Worm (Caenorhabditis elegans): ENCODE measurements around the gene Y69A2AR.16.
A peak's percentile ranks its signal among the peaks of the same experiment; 100 is the strongest.

Gene Y69A2AR.16

DNA sequence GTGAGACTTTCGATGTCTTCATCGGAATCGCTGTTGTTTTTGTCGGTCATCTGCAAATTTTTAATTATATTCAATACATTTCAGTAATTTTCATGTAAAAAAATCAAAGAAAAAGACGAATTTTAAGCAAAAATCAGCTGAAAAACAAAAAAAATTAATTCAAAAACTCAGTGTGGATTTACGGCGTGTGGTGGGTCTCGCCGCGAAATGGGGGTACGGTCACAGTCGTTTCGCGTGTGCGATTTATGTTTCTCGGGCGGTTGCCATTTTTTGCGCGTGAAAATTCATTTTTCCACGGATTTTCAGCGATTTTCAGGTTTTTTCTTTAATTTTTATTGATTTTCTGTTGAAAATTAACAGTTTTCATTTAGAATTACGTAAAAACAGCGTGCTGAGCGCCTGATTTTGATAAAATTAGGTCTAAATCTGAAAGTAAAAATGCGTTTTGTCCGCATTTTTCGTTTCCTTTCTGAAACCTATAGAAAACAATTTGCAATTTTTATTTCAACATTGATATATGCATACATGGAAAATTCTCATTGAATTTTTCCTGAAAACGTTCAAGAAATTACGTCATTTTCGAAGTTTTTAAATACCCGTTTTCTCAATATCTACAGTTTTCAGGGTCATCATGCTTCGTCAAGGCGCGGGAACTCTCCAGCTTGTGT, 2.4 kb upstream of the Y69A2AR.16 start, which contains the start of the genes ccdc-12 and Y69A2AR.18 (continued):
- TF ChIP-seq unc-130 (tag; optimal IDR thresholded peaks at IDR 0.05) (peak; percentile 77), isw-1 (GFP tag; IDR thresholded peaks at IDR 0.05) (peak; percentile 72), mep-1 (tag; optimal IDR thresholded peaks at IDR 0.05) (peak; percentile 54), snpc-4 (tag; optimal IDR thresholded peaks at IDR 0.05) (peak; percentile 11), tlp-1 (tag; optimal IDR thresholded peaks at IDR 0.05) (no peak), skn-1 (tag; optimal IDR thresholded peaks at IDR 0.05) (peak; percentile 58), unc-86 (tag; optimal IDR thresholded peaks at IDR 0.05) (peak; percentile 48), pax-3 (tag; optimal IDR thresholded peaks at IDR 0.05) (no peak), lir-3 (tag; optimal IDR thresholded peaks at IDR 0.05; ENCODE audit: poor library complexity) (no peak), elt-2 (tag; optimal IDR thresholded peaks at IDR 0.05) (no peak), irx-1 (tag; optimal IDR thresholded peaks at IDR 0.05) (peak; percentile 57), swsn-7 (tag; optimal IDR thresholded peaks at IDR 0.05) (peak; percentile 52), nhr-85 (tag) (peak; percentile 63), ztf-11 (tag; optimal IDR thresholded peaks at IDR 0.05) (no peak), nhr-84 (tag; optimal IDR thresholded peaks at IDR 0.05) (no peak)

DNA sequence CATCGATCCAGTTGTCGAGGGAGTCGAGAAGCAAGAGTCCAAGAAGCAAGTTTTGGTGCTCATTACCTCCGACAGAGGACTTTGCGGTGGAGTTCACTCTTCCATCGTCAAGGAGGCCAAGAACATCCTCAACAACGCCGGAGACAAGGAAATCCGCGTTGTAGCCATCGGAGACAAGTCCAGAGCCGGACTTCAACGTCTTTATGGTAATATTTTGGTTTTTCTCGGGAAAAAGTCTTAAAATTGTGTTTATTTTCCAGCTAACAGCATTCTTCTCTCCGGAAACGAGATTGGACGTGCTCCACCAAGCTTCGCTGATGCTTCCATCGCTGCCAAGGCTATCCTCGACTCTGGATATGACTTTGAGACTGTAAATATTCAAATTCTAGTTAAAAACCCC, 1.5 kb upstream of the Y69A2AR.16 start:
- no peak for TF ChIP-seq alr-1 (tag; optimal IDR thresholded peaks at IDR 0.05; ENCODE audit: borderline replicate concordance)
- TF ChIP-seq C16A3.4 (tag; optimal IDR thresholded peaks at IDR 0.05), result no peak
- TF ChIP-seq ceh-8 (GFP tag; optimal IDR thresholded peaks at IDR 0.05), result peak; percentile 14
- TF ChIP-seq mdl-1 (tag; optimal IDR thresholded peaks at IDR 0.05), result no peak

DNA sequence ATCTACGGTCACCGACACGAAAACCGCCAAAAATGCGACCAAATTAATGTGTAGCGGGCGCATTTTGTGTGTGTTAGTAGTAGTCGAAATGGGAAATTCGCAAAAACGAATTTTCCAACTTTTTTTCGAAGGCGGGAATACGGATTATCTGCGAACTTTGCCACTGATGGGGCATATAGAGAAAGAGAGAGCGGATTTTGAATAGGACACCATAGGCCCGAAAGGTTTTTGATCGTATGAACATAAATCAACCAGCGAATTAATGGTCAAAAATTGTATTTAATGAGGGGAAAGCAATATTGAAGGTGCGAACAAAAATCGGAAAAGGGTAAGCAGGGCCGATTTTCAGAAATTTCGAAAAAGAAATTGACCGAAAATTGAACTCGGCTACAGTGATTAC, 10.2 kb downstream of the Y69A2AR.16 start, which contains the start of gene Y69A2AR.22:
Gene Y69A2AR.22 (minus strand): TSS at position 101 of the 400 bp plus-strand sequence.
- TF ChIP-seq ceh-8 (GFP tag; optimal IDR thresholded peaks at IDR 0.05), result no peak
- no peak for TF ChIP-seq unc-30 (tag; optimal IDR thresholded peaks at IDR 0.05)
- no peak for TF ChIP-seq rnt-1 (tag; optimal IDR thresholded peaks at IDR 0.05)
- TF ChIP-seq vab-15 (tag; optimal IDR thresholded peaks at IDR 0.05), result no peak
- TF ChIP-seq fkh-8 (tag; optimal IDR thresholded peaks at IDR 0.05), result no peak
- no peak for TF ChIP-seq elt-2 (tag; optimal IDR thresholded peaks at IDR 0.05)

DNA sequence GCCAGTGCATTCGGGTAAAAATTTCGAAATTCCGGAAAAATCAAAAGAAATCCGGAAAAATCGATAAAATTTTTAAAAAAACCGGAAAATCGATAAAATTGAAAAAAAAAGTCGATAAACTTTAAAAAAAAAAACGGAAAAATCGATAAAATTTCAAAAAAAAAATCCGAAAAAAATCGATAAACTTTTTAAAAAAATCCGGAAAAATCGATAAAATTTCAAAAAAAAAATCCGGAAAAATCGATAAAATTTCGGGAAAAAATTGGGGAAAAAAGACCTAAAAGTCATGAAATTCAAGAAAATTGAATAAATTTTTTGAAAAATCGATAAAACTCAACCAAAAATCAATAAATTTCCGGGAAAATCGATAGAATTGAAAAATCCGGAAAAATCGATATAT, 29.2 kb downstream of the Y69A2AR.16 start:
- no peak for TF ChIP-seq lsy-2 (tag; optimal IDR thresholded peaks at IDR 0.05)
- TF ChIP-seq mab-9 (GFP tag; IDR thresholded peaks at IDR 0.05), result no peak
- TF ChIP-seq nhr-28 (tag; optimal IDR thresholded peaks at IDR 0.05), result no peak
- no peak for TF ChIP-seq dpl-1 (GFP tag; optimal IDR thresholded peaks at IDR 0.05)
- TF ChIP-seq mep-1 (tag; optimal IDR thresholded peaks at IDR 0.05), result no peak
- no peak for TF ChIP-seq nhr-11 (tag; optimal IDR thresholded peaks at IDR 0.05)
- no peak for TF ChIP-seq efl-3 (GFP tag; optimal IDR thresholded peaks at IDR 0.05)
- no peak for TF ChIP-seq lin-15B (tag; optimal IDR thresholded peaks at IDR 0.05)
- no peak for TF ChIP-seq nhr-85 (tag)
- TF ChIP-seq elt-3 (tag; optimal IDR thresholded peaks at IDR 0.05), result no peak

DNA sequence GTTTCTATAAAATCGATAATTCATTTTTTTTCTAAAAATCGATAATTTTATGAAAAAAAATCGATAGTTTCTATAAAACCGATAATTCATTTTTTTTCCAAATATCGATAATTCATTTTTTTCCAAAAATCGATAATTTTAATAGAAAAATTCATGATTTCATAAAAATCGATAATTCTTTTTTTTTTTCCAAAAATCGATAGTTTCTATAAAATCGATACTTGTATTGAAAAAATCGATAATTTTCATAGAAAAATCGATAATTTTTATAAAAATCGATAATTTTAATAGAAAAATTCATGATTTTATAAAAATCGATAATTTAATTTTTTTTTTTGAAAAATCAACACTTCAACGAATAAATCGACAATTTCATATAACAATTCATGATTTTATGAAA, 31.7 kb downstream of the Y69A2AR.16 start:
- TF ChIP-seq skn-1 (tag; optimal IDR thresholded peaks at IDR 0.05) (no peak), mab-9 (GFP tag; IDR thresholded peaks at IDR 0.05) (no peak), ama-1 (optimal IDR thresholded peaks at IDR 0.05) (no peak), dsc-1 (tag; optimal IDR thresholded peaks at IDR 0.05) (no peak), ceh-8 (GFP tag; optimal IDR thresholded peaks at IDR 0.05) (no peak), egl-13 (tag; optimal IDR thresholded peaks at IDR 0.05) (no peak), blmp-1 (tag; optimal IDR thresholded peaks at IDR 0.05) (no peak), mef-2 (tag; optimal IDR thresholded peaks at IDR 0.05) (no peak), elt-2 (tag; optimal IDR thresholded peaks at IDR 0.05) (no peak), mep-1 (tag; optimal IDR thresholded peaks at IDR 0.05) (no peak), zag-1 (tag; optimal IDR thresholded peaks at IDR 0.05) (no peak)

Measured in whole organism, L1 larva.